Worm (Caenorhabditis elegans): ENCODE data around the gene C56G2.22.

Gene C56G2.22

DNA sequence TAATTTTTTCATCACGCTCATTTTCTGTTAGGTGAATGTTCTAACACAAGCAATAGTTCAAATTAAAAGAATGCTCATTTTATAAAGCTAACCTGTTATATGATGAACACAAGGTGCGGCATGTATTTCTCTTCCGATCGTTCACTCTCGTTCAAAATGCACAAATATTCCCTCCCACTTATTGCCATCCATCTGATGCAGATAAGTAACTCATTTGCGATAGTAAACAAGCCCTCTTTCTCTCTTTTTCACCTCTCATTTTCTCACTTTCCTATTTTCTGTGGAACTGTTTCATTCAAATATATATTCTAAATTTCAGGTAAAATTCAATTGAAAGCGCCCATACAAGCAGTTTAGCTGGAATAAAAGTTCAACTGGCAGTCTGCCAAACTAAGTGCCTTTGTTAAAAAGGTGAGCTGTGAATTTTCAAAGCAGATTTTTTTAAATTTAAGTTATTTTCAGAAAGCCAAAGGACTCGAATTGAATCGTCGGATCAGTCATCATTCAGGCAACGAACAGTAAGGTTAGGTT is at the start of gene C56G2.22, which contains the start of gene trmt-10C.2:
Gene C56G2.22 (plus strand): TSS at position 481 of the 531 bp plus-strand sequence.
Gene trmt-10C.2 (plus strand): TSS at position 314 of the 531 bp plus-strand sequence.
- TF ChIP-seq pha-4 (GFP tag; IDR thresholded peaks at IDR 0.05) (no peak), pha-4 (tag; optimal IDR thresholded peaks at IDR 0.05) (peak; percentile 8), daf-16 (GFP tag; optimal IDR thresholded peaks at IDR 0.05) (no peak), daf-16 (tag; optimal IDR thresholded peaks at IDR 0.05) (peak; percentile 87), lin-39 (tag; optimal IDR thresholded peaks at IDR 0.05) (no peak), zip-11 (GFP tag; IDR thresholded peaks at IDR 0.05) (no peak), aha-1 (tag) (peak; percentile 2)

DNA sequence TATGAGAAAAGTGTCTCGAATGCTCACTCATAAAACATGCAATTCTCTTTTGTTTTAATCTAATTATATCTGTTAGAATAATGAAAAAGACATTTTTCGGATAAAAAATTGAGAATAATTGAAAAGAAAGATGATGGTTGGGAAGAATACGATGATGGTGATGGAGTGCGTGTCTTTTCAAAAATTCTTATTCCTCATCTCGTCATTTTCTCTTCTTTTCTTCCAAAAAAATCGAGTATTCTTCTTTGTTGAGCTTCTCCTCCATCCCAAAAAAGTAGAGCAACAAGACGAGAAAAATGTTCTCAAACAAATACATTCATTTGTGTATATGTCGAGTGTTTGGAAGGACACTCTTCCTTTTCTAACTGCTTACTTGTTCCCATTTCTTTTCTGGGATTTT is 48.6 kb upstream of the C56G2.22 start:
- TF ChIP-seq Y48G9A.11 (GFP tag; IDR thresholded peaks at IDR 0.05) (no peak), gei-8 (GFP tag; optimal IDR thresholded peaks at IDR 0.05) (no peak), fkh-10 (GFP tag; optimal IDR thresholded peaks at IDR 0.05) (peak; percentile 20), ceh-20 (GFP tag; IDR thresholded peaks at IDR 0.05) (no peak), tag-97 (GFP tag; IDR thresholded peaks at IDR 0.05) (no peak), nhr-76 (tag; optimal IDR thresholded peaks at IDR 0.05) (no peak), sdz-12 (GFP tag; optimal IDR thresholded peaks at IDR 0.05) (no peak), nhr-48 (tag; optimal IDR thresholded peaks at IDR 0.05) (no peak), ces-1 (GFP tag; optimal IDR thresholded peaks at IDR 0.05) (no peak), lin-38 (GFP tag; IDR thresholded peaks at IDR 0.05) (no peak), unc-62 (GFP tag; optimal IDR thresholded peaks at IDR 0.05 in 1 of 2) (peak in 1 of 2 experiments; percentile 91), unc-62 (tag; optimal IDR thresholded peaks at IDR 0.05) (no peak), nhr-102 (tag; optimal IDR thresholded peaks at IDR 0.05) (no peak)

- TF ChIP-seq unc-62 (GFP tag; optimal IDR thresholded peaks at IDR 0.05 in 1 of 2): peak in 1 of 2 experiments; percentile 97
- no peak for TF ChIP-seq unc-62 (tag; optimal IDR thresholded peaks at IDR 0.05)
- TF ChIP-seq mxl-3 (GFP tag; optimal IDR thresholded peaks at IDR 0.05): no peak
- TF ChIP-seq hlh-30 (tag; optimal IDR thresholded peaks at IDR 0.05; ENCODE audit: insufficient read depth): no peak
- TF ChIP-seq ZK337.2 (GFP tag; IDR thresholded peaks at IDR 0.05): no peak
- TF ChIP-seq tra-1 (GFP tag; IDR thresholded peaks at IDR 0.05): no peak
- no peak for TF ChIP-seq unc-130 (GFP tag; optimal IDR thresholded peaks at IDR 0.05)
- no peak for TF ChIP-seq T26A8.4 (GFP tag; IDR thresholded peaks at IDR 0.05)
- no peak for TF ChIP-seq dmd-8 (GFP tag; IDR thresholded peaks at IDR 0.05)
- TF ChIP-seq F49E8.2 (tag; optimal IDR thresholded peaks at IDR 0.05; ENCODE audit: borderline replicate concordance): no peak
- TF ChIP-seq lim-7 (GFP tag; IDR thresholded peaks at IDR 0.05): no peak
- TF ChIP-seq ceh-20 (GFP tag; IDR thresholded peaks at IDR 0.05): peak; percentile 18; the same call in 1 of the 2 replicates
- TF ChIP-seq zip-11 (GFP tag; IDR thresholded peaks at IDR 0.05): no peak
- TF ChIP-seq daf-16 (GFP tag; optimal IDR thresholded peaks at IDR 0.05): no peak
- TF ChIP-seq daf-16 (tag; optimal IDR thresholded peaks at IDR 0.05): no peak
Measured at ce11 chrIII:6298131-6298530, 48.1 kb upstream of the C56G2.22 start, which contains the start of gene F47D12.3. F47D12.3 (plus strand) TSS chrIII:6298461.

ce11 chrIII:6300297-6300696 is 46.0 kb upstream of the C56G2.22 start:
- no peak for TF ChIP-seq vab-7 (GFP tag; IDR thresholded peaks at IDR 0.05)
- no peak for TF ChIP-seq saeg-2 (GFP tag; IDR thresholded peaks at IDR 0.05)
- TF ChIP-seq lin-29 (GFP tag; IDR thresholded peaks at IDR 0.05): no peak
- peak; percentile 98 for TF ChIP-seq aha-1 (tag)
- TF ChIP-seq F10B5.3 (tag; optimal IDR thresholded peaks at IDR 0.05): no peak
- peak; percentile 5 for TF ChIP-seq ama-1 (optimal IDR thresholded peaks at IDR 0.05)
- no peak for TF ChIP-seq lin-1 (GFP tag; IDR thresholded peaks at IDR 0.05)
- TF ChIP-seq ZK546.5 (tag; optimal IDR thresholded peaks at IDR 0.05): no peak
- no peak for TF ChIP-seq aly-2 (tag; optimal IDR thresholded peaks at IDR 0.05)
- TF ChIP-seq duxl-1 (tag; optimal IDR thresholded peaks at IDR 0.05; ENCODE audit: poor library complexity): no peak

All from whole organism, L4 larva.